Fruit fly (Drosophila melanogaster): ENCODE measurements around the gene CG16721.

DNA sequence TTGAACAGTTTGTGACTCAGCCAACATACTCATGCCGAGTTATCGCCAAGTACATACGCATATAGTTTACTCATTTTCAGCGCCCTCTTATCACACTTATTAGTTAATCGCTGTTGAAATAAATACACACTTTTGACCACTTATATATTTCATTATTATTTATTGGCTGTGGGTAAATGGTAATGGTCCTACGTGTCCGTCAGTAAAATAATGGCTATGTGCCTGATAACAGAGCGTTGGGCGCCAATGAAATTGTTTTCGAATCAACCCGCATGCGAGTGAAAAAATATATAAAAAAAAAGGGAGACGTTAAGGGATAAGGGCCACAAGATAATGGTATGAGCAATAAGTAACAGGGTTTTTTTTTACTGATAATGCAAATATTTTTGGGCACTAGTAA is 13.5 kb downstream of the CG16721 start:
- no peak for TF ChIP-seq CG14655 (GFP tag; optimal IDR thresholded peaks at IDR 0.05)
- TF ChIP-seq Pif1B (GFP tag; optimal IDR thresholded peaks at IDR 0.05), result no peak
- TF ChIP-seq CG8159 (tag; optimal IDR thresholded peaks at IDR 0.05), result no peak
- no peak for TF ChIP-seq gl (tag; optimal IDR thresholded peaks at IDR 0.05)
- TF ChIP-seq CG8301 (tag; optimal IDR thresholded peaks at IDR 0.05), result no peak
- no peak for TF ChIP-seq CG9948 (tag; optimal IDR thresholded peaks at IDR 0.05)
- TF ChIP-seq rn (GFP tag; IDR thresholded peaks at IDR 0.05), result no peak

Data from whole organism, pupa.